Worm (Caenorhabditis elegans) whole organism, L1 larva: ENCODE results near the gene srx-85.

ENCODE experiments used
- C16A3.4 ChIP-seq: fragments of 150-350 bp; optimal IDR thresholded peaks from 2 replicates; lab custom pipeline; 2014; ENCODE audit warnings: missing biosample characterization, missing genetic modification characterization
- F16B12.6 ChIP-seq: fragments of 150-350 bp; optimal IDR thresholded peaks from 2 replicates; lab custom pipeline; 2014; ENCODE audit warnings: missing biosample characterization, missing genetic modification characterization
- Y116A8C.19 ChIP-seq: sonication (generic microtip); optimal IDR thresholded peaks from 2 replicates; lab custom pipeline; 2016; ENCODE audit warnings: missing compliant biosample characterization, missing genetic modification characterization, borderline replicate concordance
- aha-1 ChIP-seq: fragments of 150-350 bp; optimal IDR thresholded peaks from 2 replicates; lab custom pipeline; 2014; ENCODE audit warnings: missing biosample characterization, missing genetic modification characterization
- alr-1 ChIP-seq: fragments of 200-800 bp; sonication (Bioruptor generic); optimal IDR thresholded peaks from 2 replicates; lab custom pipeline; 2018; ENCODE audit warnings: borderline replicate concordance, mild to moderate bottlenecking, missing genetic modification characterization, missing compliant biosample characterization
- aly-2 ChIP-seq: fragments of 150-350 bp; optimal IDR thresholded peaks from 2 replicates; lab custom pipeline; 2014; ENCODE audit warnings: missing biosample characterization, missing genetic modification characterization
- ama-1 ChIP-seq: fragments of 150-350 bp; optimal IDR thresholded peaks from 2 replicates; lab custom pipeline; 2014
- blmp-1 ChIP-seq: fragments of 150-350 bp; optimal IDR thresholded peaks from 2 replicates; lab custom pipeline; 2014; ENCODE audit warnings: missing biosample characterization, missing genetic modification characterization
- ceh-82 ChIP-seq, 3 experiments: fragments of 150-350 bp in 1 of 3; sonication (generic microtip) in 2 of 3; optimal IDR thresholded peaks; 2 replicates each; lab custom pipeline; 2014 to 2017; ENCODE audit warnings: missing biosample characterization in 3 of 3, missing genetic modification characterization in 3 of 3
- dpl-1 ChIP-seq, 3 experiments: fragments of 150-350 bp in 2 of 3; sonication (generic microtip) in 1 of 3; optimal IDR thresholded peaks; 2 replicates each; lab custom pipeline; 2014 to 2017; ENCODE audit warnings: missing biosample characterization in 3 of 3, missing genetic modification characterization in 3 of 3, missing genetic modification reagents in 3 of 3
- dsc-1 ChIP-seq: sonication (generic microtip); optimal IDR thresholded peaks from 2 replicates; lab custom pipeline; 2016; ENCODE audit warnings: mild to moderate bottlenecking, missing genetic modification characterization, missing compliant biosample characterization
- efl-1 ChIP-seq, 4 experiments: fragments of 150-350 bp; optimal IDR thresholded peaks in 3 of 4; peaks in 1 of 4; 1 replicate in 1 of 4; 2 replicates in 3 of 4; lab custom pipeline; 2014; ENCODE audit warnings: missing biosample characterization in 2 of 4, missing genetic modification characterization in 2 of 4, missing genetic modification reagents in 2 of 4
- elt-3 ChIP-seq, 6 experiments: fragments of 150-350 bp in 1 of 6; sonication (generic microtip); optimal IDR thresholded peaks; 2 replicates each; lab custom pipeline; 2017 to 2018; ENCODE audit warnings: missing biosample characterization in 6 of 6, missing genetic modification characterization in 6 of 6, inconsistent platforms in 1 of 6
- fkh-10 ChIP-seq: sonication (generic microtip); optimal IDR thresholded peaks from 2 replicates; lab custom pipeline; 2017; ENCODE audit warnings: missing biosample characterization, missing genetic modification reagents, missing genetic modification characterization
- fkh-4 ChIP-seq: sonication (generic microtip); optimal IDR thresholded peaks from 2 replicates; lab custom pipeline; 2016; ENCODE audit warnings: missing compliant biosample characterization, missing genetic modification characterization, borderline replicate concordance
- fkh-8 ChIP-seq: sonication (generic microtip); optimal IDR thresholded peaks from 2 replicates; lab custom pipeline; 2016; ENCODE audit warnings: mild to moderate bottlenecking, missing genetic modification characterization, missing compliant biosample characterization
- fos-1 ChIP-seq: fragments of 150-350 bp; optimal IDR thresholded peaks from 2 replicates; lab custom pipeline; 2014; ENCODE audit warnings: missing biosample characterization, missing genetic modification characterization
- hpl-2 ChIP-seq: fragments of 150-350 bp; optimal IDR thresholded peaks from 2 replicates; lab custom pipeline; 2014; ENCODE audit warnings: missing biosample characterization, missing genetic modification reagents, missing genetic modification characterization
- irx-1 ChIP-seq: sonication (generic microtip); optimal IDR thresholded peaks from 2 replicates; lab custom pipeline; 2016; ENCODE audit warnings: missing genetic modification characterization, missing compliant biosample characterization
- isw-1 ChIP-seq: fragments of 200-800 bp; sonication (Bioruptor generic); IDR thresholded peaks from 2 replicates; pipeline ENCODE4 v1.3.6; 2022; ENCODE audit warnings: missing genetic modification characterization, missing compliant biosample characterization
- lin-13 ChIP-seq: fragments of 150-350 bp; optimal IDR thresholded peaks from 2 replicates; lab custom pipeline; 2014; ENCODE audit warnings: missing biosample characterization, missing genetic modification reagents, missing genetic modification characterization
- lin-14 ChIP-seq: fragments of 200-800 bp; sonication (Bioruptor generic); optimal IDR thresholded peaks from 2 replicates; lab custom pipeline; 2018; ENCODE audit warnings: mild to moderate bottlenecking, missing genetic modification characterization, moderate library complexity, missing compliant biosample characterization
- lin-15B ChIP-seq: fragments of 150-350 bp; sonication (generic microtip); optimal IDR thresholded peaks from 3 replicates; lab custom pipeline; 2014; ENCODE audit warnings: missing biosample characterization, missing genetic modification characterization
- lin-35 ChIP-seq, 2 experiments: fragments of 150-350 bp; optimal IDR thresholded peaks; 2 replicates each; lab custom pipeline; 2014; ENCODE audit warnings: missing biosample characterization in 2 of 2, missing genetic modification characterization in 2 of 2, missing genetic modification reagents in 2 of 2
- lin-39 ChIP-seq: fragments of 150-350 bp; optimal IDR thresholded peaks from 2 replicates; lab custom pipeline; 2014; ENCODE audit warnings: missing biosample characterization, missing genetic modification reagents, missing genetic modification characterization
- mab-9 ChIP-seq: fragments of 200-800 bp; sonication (Bioruptor generic); IDR thresholded peaks from 2 replicates; pipeline ENCODE4 v1.3.6; 2022; ENCODE audit warnings: missing genetic modification reagents, missing genetic modification characterization, missing compliant biosample characterization
- mdl-1 ChIP-seq, 2 experiments: fragments of 150-350 bp; optimal IDR thresholded peaks; 2 replicates each; lab custom pipeline; 2014 to 2017; ENCODE audit warnings: missing biosample characterization in 2 of 2, missing genetic modification characterization in 2 of 2, inconsistent platforms in 1 of 2
- mef-2 ChIP-seq: fragments of 150-350 bp; optimal IDR thresholded peaks from 2 replicates; lab custom pipeline; 2014; ENCODE audit warnings: missing biosample characterization, missing genetic modification characterization
- nhr-11 ChIP-seq: fragments of 150-350 bp; optimal IDR thresholded peaks from 2 replicates; lab custom pipeline; 2014; ENCODE audit warnings: missing biosample characterization, missing genetic modification characterization
- nhr-12 ChIP-seq: sonication (generic microtip); optimal IDR thresholded peaks from 2 replicates; lab custom pipeline; 2017; ENCODE audit warnings: missing biosample characterization, missing genetic modification characterization
- nhr-19 ChIP-seq: fragments of 200-800 bp; sonication (Bioruptor generic); conservative IDR thresholded peaks from 2 replicates; pipeline ENCODE4 v1.3.6; 2022; ENCODE audit warnings: missing genetic modification characterization, missing compliant biosample characterization
- nhr-20 ChIP-seq: sonication (generic microtip); optimal IDR thresholded peaks from 2 replicates; lab custom pipeline; 2016; ENCODE audit warnings: mild to moderate bottlenecking, missing genetic modification characterization, missing compliant biosample characterization
- nhr-237 ChIP-seq: fragments of 150-350 bp; optimal IDR thresholded peaks from 2 replicates; lab custom pipeline; 2014; ENCODE audit warnings: missing biosample characterization, missing genetic modification characterization
- nhr-28 ChIP-seq: fragments of 150-350 bp; optimal IDR thresholded peaks from 2 replicates; lab custom pipeline; 2014; ENCODE audit warnings: missing biosample characterization, missing genetic modification characterization
- nhr-47 ChIP-seq: sonication (generic microtip); optimal IDR thresholded peaks from 2 replicates; lab custom pipeline; 2016; ENCODE audit warnings: mild to moderate bottlenecking, missing genetic modification characterization, moderate library complexity, missing compliant biosample characterization
- nhr-71 ChIP-seq: sonication (generic microtip); optimal IDR thresholded peaks from 2 replicates; lab custom pipeline; 2016; ENCODE audit warnings: mild to moderate bottlenecking, missing genetic modification characterization, moderate library complexity, missing compliant biosample characterization
- nhr-76 ChIP-seq: sonication (generic microtip); optimal IDR thresholded peaks from 2 replicates; lab custom pipeline; 2017; ENCODE audit warnings: missing biosample characterization, missing genetic modification characterization
- nhr-77 ChIP-seq: fragments of 150-350 bp; optimal IDR thresholded peaks from 2 replicates; lab custom pipeline; 2014; ENCODE audit warnings: missing biosample characterization, missing genetic modification characterization
- nhr-90 ChIP-seq: sonication (generic microtip); optimal IDR thresholded peaks from 2 replicates; lab custom pipeline; 2016; ENCODE audit warnings: mild to moderate bottlenecking, missing genetic modification characterization, missing compliant biosample characterization; ENCODE audit not compliant: poor library complexity
- pag-3 ChIP-seq: sonication (generic microtip); optimal IDR thresholded peaks from 2 replicates; lab custom pipeline; 2017; ENCODE audit warnings: missing genetic modification characterization, mild to moderate bottlenecking, missing compliant biosample characterization, antibody characterized with exemption, borderline replicate concordance; ENCODE audit not compliant: insufficient read depth
- pax-3 ChIP-seq: fragments of 200-800 bp; sonication (Bioruptor generic); optimal IDR thresholded peaks from 2 replicates; lab custom pipeline; 2018; ENCODE audit warnings: mild to moderate bottlenecking, missing genetic modification characterization, moderate library complexity, missing compliant biosample characterization
- snpc-4 ChIP-seq: fragments of 150-350 bp; optimal IDR thresholded peaks from 2 replicates; lab custom pipeline; 2014; ENCODE audit warnings: missing biosample characterization, missing genetic modification characterization
- sox-4 ChIP-seq: sonication (generic microtip); optimal IDR thresholded peaks from 2 replicates; lab custom pipeline; 2016; ENCODE audit warnings: missing genetic modification characterization, missing compliant biosample characterization
- sptf-1 ChIP-seq: fragments of 150-350 bp; optimal IDR thresholded peaks from 2 replicates; lab custom pipeline; 2014; ENCODE audit warnings: missing biosample characterization, missing genetic modification characterization
- sup-37 ChIP-seq: fragments of 200-800 bp; sonication (Bioruptor generic); optimal IDR thresholded peaks from 2 replicates; lab custom pipeline; 2018; ENCODE audit warnings: mild to moderate bottlenecking, missing genetic modification characterization, missing compliant biosample characterization
- swsn-7 ChIP-seq: sonication (generic microtip); optimal IDR thresholded peaks from 2 replicates; lab custom pipeline; 2016; ENCODE audit warnings: missing genetic modification characterization, missing compliant biosample characterization
- tbx-2 ChIP-seq: sonication (generic microtip); optimal IDR thresholded peaks from 2 replicates; lab custom pipeline; 2016; ENCODE audit warnings: missing genetic modification characterization, missing compliant biosample characterization
- tlp-1 ChIP-seq: fragments of 150-350 bp; optimal IDR thresholded peaks from 2 replicates; lab custom pipeline; 2014; ENCODE audit warnings: missing biosample characterization, missing genetic modification characterization
- unc-130 ChIP-seq: fragments of 150-350 bp; optimal IDR thresholded peaks from 2 replicates; lab custom pipeline; 2017; ENCODE audit warnings: missing biosample characterization, missing genetic modification characterization, inconsistent platforms
- unc-86 ChIP-seq: sonication (generic microtip); optimal IDR thresholded peaks from 2 replicates; lab custom pipeline; 2016; ENCODE audit warnings: missing genetic modification characterization, missing compliant biosample characterization
- unc-98 ChIP-seq: fragments of 200-800 bp; sonication (Bioruptor generic); IDR thresholded peaks from 2 replicates; pipeline ENCODE4 v1.3.6; 2022; ENCODE audit warnings: missing genetic modification characterization, missing compliant biosample characterization
- vab-15 ChIP-seq: sonication (generic microtip); optimal IDR thresholded peaks from 2 replicates; lab custom pipeline; 2017; ENCODE audit warnings: missing genotype, mild to moderate bottlenecking, missing genetic modification characterization, missing compliant biosample characterization
- zip-4 ChIP-seq: fragments of 200-800 bp; sonication (Bioruptor generic); optimal IDR thresholded peaks from 2 replicates; lab custom pipeline; 2018; ENCODE audit warnings: mild to moderate bottlenecking, missing genetic modification characterization, moderate library complexity, missing compliant biosample characterization

The srx-85 gene

DNA sequence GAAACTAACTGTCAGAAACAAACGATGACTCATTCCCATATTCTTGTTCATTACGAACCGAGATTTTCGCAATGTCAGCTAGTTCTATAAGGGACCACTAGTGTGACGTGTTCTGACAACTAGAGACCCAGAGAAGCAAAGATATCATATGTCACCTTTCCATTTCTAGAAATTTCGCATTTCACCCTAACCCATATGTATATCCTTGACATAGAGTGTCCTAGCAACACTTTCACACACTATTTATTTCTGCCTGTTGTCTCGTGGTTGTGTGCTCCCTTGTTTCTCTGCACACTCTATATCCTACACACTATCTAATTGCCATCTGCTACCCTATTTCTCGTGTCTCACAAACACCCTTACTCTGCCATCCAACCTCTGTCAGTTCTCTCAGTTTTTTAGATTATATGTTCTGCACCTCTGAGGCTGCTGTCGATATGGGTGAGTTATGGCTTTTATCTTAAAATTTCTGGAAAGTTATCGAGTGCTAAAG, 3.5 kb upstream of the srx-85 start, which contains the start of the genes F38B7.17 and F38B7.3:
Gene F38B7.17, minus strand, starts transcription at position 51 of the 493 bp plus-strand sequence.
Gene F38B7.3, plus strand, starts transcription at position 194 of the 493 bp plus-strand sequence.
- no peak for TF ChIP-seq unc-130 (tag; lab: Kevin White, UChicago)
- no peak for TF ChIP-seq zip-4 (GFP tag; lab: Kevin White, UChicago)
- TF ChIP-seq mef-2 (tag; lab: Kevin White, UChicago) = no peak
- no peak for TF ChIP-seq nhr-28 (tag; lab: Kevin White, UChicago)
- TF ChIP-seq pax-3 (tag; lab: Kevin White, UChicago) = peak; percentile 54
- TF ChIP-seq tbx-2 (tag; lab: Kevin White, UChicago) = no peak
- TF ChIP-seq nhr-76 (tag; lab: Kevin White, UChicago) = no peak
- TF ChIP-seq lin-35 (GFP tag; optimal IDR thresholded peaks at IDR 0.05; lab: Kevin White, UChicago) = peak; percentile 64 to 70
- no peak for TF ChIP-seq alr-1
- TF ChIP-seq tlp-1 = no peak
- TF ChIP-seq blmp-1 (tag; lab: Kevin White, UChicago) = peak; percentile 66
- peak; percentile 41 for TF ChIP-seq dsc-1
- peak; percentile 87 for TF ChIP-seq lin-14
- no peak for TF ChIP-seq F16B12.6 (tag; lab: Kevin White, UChicago)
- peak; percentile 8 for TF ChIP-seq lin-13
- TF ChIP-seq isw-1 (GFP tag; lab: Robert Waterston, UW) = peak; percentile 25; the same call in 1 of the 2 replicates
- TF ChIP-seq aly-2 = no peak
- peak; percentile 39 for TF ChIP-seq sox-4 (tag; lab: Kevin White, UChicago)
- no peak for TF ChIP-seq sptf-1 (tag; lab: Kevin White, UChicago)
- no peak for TF ChIP-seq irx-1 (tag; lab: Kevin White, UChicago)
- no peak for TF ChIP-seq lin-15B (tag; lab: Kevin White, UChicago)
- no peak for TF ChIP-seq nhr-90 (tag; lab: Kevin White, UChicago)
- TF ChIP-seq unc-98 (GFP tag; lab: Robert Waterston, UW) = no peak
- TF ChIP-seq fkh-10 (GFP tag; lab: Kevin White, UChicago) = no peak
- peak; percentile 42 for TF ChIP-seq unc-86 (tag; lab: Kevin White, UChicago)
- TF ChIP-seq snpc-4 = peak; percentile 18
- TF ChIP-seq nhr-12 (tag; lab: Kevin White, UChicago) = no peak
- peak; percentile 83 for TF ChIP-seq nhr-20
- TF ChIP-seq hpl-2 (GFP tag; lab: Kevin White, UChicago) = no peak
- no peak for TF ChIP-seq sup-37 (GFP tag; lab: Kevin White, UChicago)
- TF ChIP-seq pag-3 (tag; lab: Kevin White, UChicago) = no peak
- no peak for TF ChIP-seq C16A3.4 (tag; lab: Kevin White, UChicago)
- no peak for TF ChIP-seq mab-9 (GFP tag; lab: Robert Waterston, UW)
- TF ChIP-seq vab-15 (tag; lab: Kevin White, UChicago) = no peak
- TF ChIP-seq swsn-7 (tag; lab: Kevin White, UChicago) = peak; percentile 77
- no peak for TF ChIP-seq fkh-4 (tag; lab: Kevin White, UChicago)
- TF ChIP-seq fos-1 (tag; lab: Kevin White, UChicago) = peak; percentile 46
- TF ChIP-seq mdl-1 (tag; optimal IDR thresholded peaks at IDR 0.05; lab: Kevin White, UChicago) = peak; percentile 5 to 88
- no peak for TF ChIP-seq lin-39 (tag; lab: Kevin White, UChicago)
- peak; percentile 84 for TF ChIP-seq nhr-71 (tag; lab: Kevin White, UChicago)
- no peak for TF ChIP-seq aha-1 (tag; lab: Kevin White, UChicago)
- TF ChIP-seq nhr-11 (tag; lab: Kevin White, UChicago) = peak; percentile 67
- TF ChIP-seq fkh-8 (tag; lab: Kevin White, UChicago) = peak; percentile 95
- peak; percentile 43 for TF ChIP-seq nhr-77 (tag; lab: Kevin White, UChicago)
- no peak for TF ChIP-seq Y116A8C.19 (tag; lab: Kevin White, UChicago)
- TF ChIP-seq nhr-47 (tag; lab: Kevin White, UChicago) = peak; percentile 79
- TF ChIP-seq efl-1 (optimal IDR thresholded peaks at IDR 0.05; lab: Kevin White, UChicago) = peak; percentile 72 to 77
- TF ChIP-seq efl-1 (GFP tag; optimal IDR thresholded peaks at IDR 0.05 in 1 of 2; lab: Kevin White, UChicago) = peak; percentile 43 to 92
- peak; percentile 26 to 39 (median 34) for TF ChIP-seq dpl-1 (GFP tag; optimal IDR thresholded peaks at IDR 0.05; lab: Kevin White, UChicago)
- TF ChIP-seq nhr-19 = peak; percentile 19; the same call in 1 of the 2 replicates
- no peak for TF ChIP-seq ama-1 (lab: Kevin White, UChicago)
- TF ChIP-seq nhr-237 = no peak
- TF ChIP-seq elt-3 (tag; optimal IDR thresholded peaks at IDR 0.05; lab: Kevin White, UChicago) = no peak
- peak in 1 of 3 experiments; percentile 9 for TF ChIP-seq ceh-82 (tag; optimal IDR thresholded peaks at IDR 0.05; lab: Kevin White, UChicago)
